Fruit fly (Drosophila melanogaster) whole organism, embryonic: Measurements from ENCODE around the gene Taf6.
A peak's percentile ranks its signal among the peaks of the same experiment; 100 is the strongest.

Source experiments
- Adf1 ChIP-seq: fragments of 200-800 bp; sonication (Bioruptor generic); IDR thresholded peaks from 2 replicates; pipeline ENCODE4 v1.3.6; 2022; ENCODE audit warnings: missing biosample characterization, missing genetic modification characterization
- Atf6 ChIP-seq: fragments of 200-800 bp; sonication (Bioruptor generic); IDR thresholded peaks from 2 replicates; pipeline ENCODE4 v1.3.6; 2022; ENCODE audit warnings: missing biosample characterization, missing genetic modification characterization
- B-H1 ChIP-seq: fragments of 200-800 bp; sonication (Bioruptor generic); IDR thresholded peaks from 3 replicates; pipeline ENCODE4 v1.3.6; 2022; ENCODE audit warnings: missing biosample characterization, missing genetic modification characterization
- CG11696 ChIP-seq: fragments of 200-800 bp; sonication (Bioruptor generic); IDR thresholded peaks from 2 replicates; pipeline ENCODE4 v1.3.6; 2022; ENCODE audit warnings: missing biosample characterization, missing genetic modification characterization
- CG12942 ChIP-seq: fragments of 200-800 bp; sonication (Bioruptor generic); optimal IDR thresholded peaks from 3 replicates; lab custom pipeline; 2016; ENCODE audit warnings: missing biosample characterization, missing genetic modification characterization
- CG13624 ChIP-seq: fragments of 200-800 bp; sonication (Bioruptor generic); optimal IDR thresholded peaks from 2 replicates; lab custom pipeline; 2016; ENCODE audit warnings: missing biosample characterization, missing genetic modification characterization
- CG14860 ChIP-seq: fragments of 200-800 bp; sonication (Bioruptor generic); IDR thresholded peaks from 3 replicates; pipeline ENCODE4 v1.3.6; 2022; ENCODE audit warnings: missing biosample characterization, missing genetic modification characterization; ENCODE audit not compliant: partially characterized antibody
- CG1792 ChIP-seq: fragments of 200-800 bp; sonication (Bioruptor generic); optimal IDR thresholded peaks from 2 replicates; lab custom pipeline; 2016; ENCODE audit warnings: missing biosample characterization, missing genetic modification characterization
- CG18599 ChIP-seq: fragments of 200-800 bp; sonication (Bioruptor generic); optimal IDR thresholded peaks from 3 replicates; lab custom pipeline; 2017; ENCODE audit warnings: missing biosample characterization, missing genetic modification characterization, mild to moderate bottlenecking, moderate library complexity, missing genetic modification reagents
- CG18764 ChIP-seq: fragments of 200-800 bp; sonication (Bioruptor generic); optimal IDR thresholded peaks from 3 replicates; lab custom pipeline; 2016; ENCODE audit warnings: missing biosample characterization, missing genetic modification characterization
- CG2120 ChIP-seq: fragments of 200-800 bp; sonication (Bioruptor generic); optimal IDR thresholded peaks from 3 replicates; lab custom pipeline; 2016; ENCODE audit warnings: missing biosample characterization, missing genetic modification characterization
- CG2199 ChIP-seq: fragments of 200-800 bp; sonication (Bioruptor generic); IDR thresholded peaks from 3 replicates; pipeline ENCODE4 v1.3.6; 2022; ENCODE audit warnings: missing biosample characterization, missing genetic modification characterization
- CG30431 ChIP-seq: fragments of 200-800 bp; sonication (Bioruptor generic); optimal IDR thresholded peaks from 2 replicates; lab custom pipeline; 2017; ENCODE audit warnings: missing biosample characterization, missing genetic modification characterization
- CG3281 ChIP-seq: fragments of 200-800 bp; sonication (Bioruptor generic); optimal IDR thresholded peaks from 3 replicates; lab custom pipeline; 2017; ENCODE audit warnings: missing biosample characterization, mild to moderate bottlenecking, missing genetic modification characterization
- CG34376 ChIP-seq: fragments of 200-800 bp; sonication (Bioruptor generic); optimal IDR thresholded peaks from 2 replicates; lab custom pipeline; 2018; ENCODE audit warnings: missing biosample characterization, mild to moderate bottlenecking, missing genetic modification characterization
- CG3995 ChIP-seq: fragments of 200-800 bp; sonication (Bioruptor generic); optimal IDR thresholded peaks from 3 replicates; lab custom pipeline; 2016; ENCODE audit warnings: missing biosample characterization, missing genetic modification characterization
- CG4360 ChIP-seq: fragments of 200-800 bp; sonication (Bioruptor generic); IDR thresholded peaks from 2 replicates; pipeline ENCODE4 v1.3.6; 2022; ENCODE audit warnings: missing biosample characterization, missing genetic modification characterization
- CG4707 ChIP-seq: fragments of 200-800 bp; sonication (Bioruptor generic); optimal IDR thresholded peaks from 2 replicates; lab custom pipeline; 2018; ENCODE audit warnings: missing biosample characterization, mild to moderate bottlenecking, missing genetic modification characterization, moderate library complexity
- CG6854 ChIP-seq: fragments of 200-800 bp; sonication (Bioruptor generic); optimal IDR thresholded peaks from 3 replicates; lab custom pipeline; 2017; ENCODE audit warnings: missing biosample characterization, mild to moderate bottlenecking, missing genetic modification characterization
- Dbx ChIP-seq: fragments of 200-800 bp; sonication (Bioruptor generic); IDR thresholded peaks from 3 replicates; pipeline ENCODE4 v1.3.6; 2022; ENCODE audit warnings: missing biosample characterization, missing genetic modification characterization
- Dip3 ChIP-seq: fragments of 200-800 bp; sonication (Bioruptor generic); optimal IDR thresholded peaks from 3 replicates; lab custom pipeline; 2016; ENCODE audit warnings: missing biosample characterization, missing genetic modification characterization
- Dll ChIP-seq: fragments of 200-800 bp; sonication (Bioruptor generic); IDR thresholded peaks from 4 replicates; pipeline ENCODE4 v1.3.6; 2022; ENCODE audit warnings: missing biosample characterization, missing genetic modification characterization; ENCODE audit not compliant: partially characterized antibody
- Elba2 ChIP-seq: fragments of 200-800 bp; sonication (Bioruptor generic); optimal IDR thresholded peaks from 3 replicates; lab custom pipeline; 2016; ENCODE audit warnings: missing biosample characterization, missing genetic modification characterization
- Fer1 ChIP-seq: fragments of 200-800 bp; sonication (Bioruptor generic); optimal IDR thresholded peaks from 2 replicates; lab custom pipeline; 2017; ENCODE audit warnings: missing biosample characterization, mild to moderate bottlenecking, missing genetic modification characterization
- GATAe ChIP-seq: fragments of 200-800 bp; sonication (Bioruptor generic); conservative IDR thresholded peaks from 2 replicates; pipeline ENCODE4 v1.3.6; 2022; ENCODE audit warnings: missing biosample characterization, missing genetic modification characterization
- HmgZ ChIP-seq: fragments of 200-800 bp; sonication (Bioruptor generic); optimal IDR thresholded peaks from 2 replicates; lab custom pipeline; 2018; ENCODE audit warnings: missing biosample characterization, mild to moderate bottlenecking, missing genetic modification characterization
- Hr51 ChIP-seq, 2 experiments: fragments of 200-800 bp; sonication (Bioruptor generic); optimal IDR thresholded peaks; 2 replicates in 1 of 2; 3 replicates in 1 of 2; lab custom pipeline; 2016 to 2018; ENCODE audit warnings: missing biosample characterization in 2 of 2, missing genetic modification characterization in 2 of 2, mild to moderate bottlenecking in 1 of 2, moderate library complexity in 1 of 2
- Lim3 ChIP-seq: fragments of 200-800 bp; sonication (Bioruptor generic); IDR thresholded peaks from 2 replicates; pipeline ENCODE4 v1.3.6; 2022; ENCODE audit warnings: missing biosample characterization, missing genetic modification characterization
- Med ChIP-seq: fragments of 200-800 bp; sonication (Bioruptor generic); peaks from one replicate; lab custom pipeline; 2016; ENCODE audit warnings: missing biosample characterization, missing genetic modification characterization, mild to moderate bottlenecking, inconsistent platforms, moderate library complexity
- Opbp ChIP-seq: fragments of 200-800 bp; sonication (Bioruptor generic); IDR thresholded peaks from 3 replicates; pipeline ENCODE4 v1.3.6; 2022; ENCODE audit warnings: missing biosample characterization, missing genetic modification characterization; ENCODE audit not compliant: partially characterized antibody
- Ptx1 ChIP-seq: fragments of 200-800 bp; sonication (Bioruptor generic); IDR thresholded peaks from 2 replicates; pipeline ENCODE4 v1.3.6; 2022; ENCODE audit warnings: missing biosample characterization, missing genetic modification characterization
- Ravus ChIP-seq: fragments of 200-800 bp; sonication (Bioruptor generic); IDR thresholded peaks from 2 replicates; pipeline ENCODE4 v1.3.6; 2022; ENCODE audit warnings: missing biosample characterization, missing genetic modification characterization
- Rfx ChIP-seq: fragments of 200-800 bp; sonication (Bioruptor generic); IDR thresholded peaks from 2 replicates; pipeline ENCODE4 v1.3.6; 2022; ENCODE audit warnings: missing biosample characterization, missing genetic modification characterization
- Xrp1 ChIP-seq: fragments of 200-800 bp; sonication (Bioruptor generic); IDR thresholded peaks from 2 replicates; pipeline ENCODE4 v1.3.6; 2022; ENCODE audit warnings: missing biosample characterization, missing genetic modification characterization
- az2 ChIP-seq: fragments of 200-800 bp; sonication (Bioruptor generic); optimal IDR thresholded peaks from 3 replicates; lab custom pipeline; 2016; ENCODE audit warnings: missing biosample characterization, missing genetic modification characterization
- bbx ChIP-seq: fragments of 200-800 bp; sonication (Bioruptor generic); IDR thresholded peaks from 2 replicates; pipeline ENCODE4 v1.3.6; 2022; ENCODE audit warnings: missing biosample characterization, missing genetic modification characterization; ENCODE audit not compliant: partially characterized antibody
- caup ChIP-seq: fragments of 200-800 bp; sonication (Bioruptor generic); optimal IDR thresholded peaks from 3 replicates; lab custom pipeline; 2017; ENCODE audit warnings: missing biosample characterization, mild to moderate bottlenecking, missing genetic modification characterization, moderate library complexity; ENCODE audit not compliant: severe bottlenecking
- cg ChIP-seq: fragments of 200-800 bp; sonication (Bioruptor generic); optimal IDR thresholded peaks from 3 replicates; lab custom pipeline; 2019; ENCODE audit warnings: missing biosample characterization, mild to moderate bottlenecking, missing genetic modification characterization, moderate library complexity
- cwo ChIP-seq: fragments of 200-800 bp; sonication (Bioruptor generic); optimal IDR thresholded peaks from 3 replicates; lab custom pipeline; 2017; ENCODE audit warnings: missing biosample characterization, missing genetic modification characterization, mild to moderate bottlenecking, moderate library complexity, missing genetic modification reagents
- h ChIP-seq: fragments of >200 bp; optimal IDR thresholded peaks from 2 replicates; lab custom pipeline; 2017
- hkb ChIP-seq, 2 experiments: fragments of 200-800 bp in 1 of 2; fragments of >200 bp in 1 of 2; sonication (Bioruptor generic) in 1 of 2; IDR thresholded peaks in 1 of 2; optimal IDR thresholded peaks in 1 of 2; 2 replicates each; pipeline versions ENCODE4 v1.3.6 to Lab custom; 2017 to 2022; ENCODE audit warnings: missing biosample characterization in 1 of 2, missing genetic modification characterization in 1 of 2
- insv ChIP-seq, 2 experiments: fragments of 200-800 bp; sonication (Bioruptor generic); optimal IDR thresholded peaks; 3 replicates each; lab custom pipeline; 2016 to 2018; ENCODE audit warnings: missing biosample characterization in 2 of 2, missing genetic modification characterization in 2 of 2
- kah ChIP-seq: fragments of 200-800 bp; sonication (Bioruptor generic); optimal IDR thresholded peaks from 2 replicates; lab custom pipeline; 2018; ENCODE audit warnings: missing biosample characterization, mild to moderate bottlenecking, missing genetic modification characterization
- klu ChIP-seq: fragments of 200-800 bp; sonication (Bioruptor generic); IDR thresholded peaks from 2 replicates; pipeline ENCODE4 v1.3.6; 2022; ENCODE audit warnings: missing biosample characterization, missing genetic modification characterization
- mirr ChIP-seq: fragments of 200-800 bp; sonication (Bioruptor generic); optimal IDR thresholded peaks from 3 replicates; lab custom pipeline; 2018; ENCODE audit warnings: missing biosample characterization, mild to moderate bottlenecking, missing genetic modification characterization
- onecut ChIP-seq: fragments of 200-800 bp; sonication (Bioruptor generic); IDR thresholded peaks from 2 replicates; pipeline ENCODE4 v1.3.6; 2022; ENCODE audit warnings: missing biosample characterization, missing genetic modification characterization
- rib ChIP-seq: fragments of 200-800 bp; sonication (Bioruptor generic); IDR thresholded peaks from 2 replicates; pipeline ENCODE4 v1.3.6; 2022; ENCODE audit warnings: missing biosample characterization, missing genetic modification characterization
- row ChIP-seq: fragments of 200-800 bp; sonication (Bioruptor generic); IDR thresholded peaks from 3 replicates; pipeline ENCODE4 v1.3.6; 2022; ENCODE audit warnings: missing biosample characterization, missing genetic modification characterization
- schlank ChIP-seq: fragments of 200-800 bp; sonication (Bioruptor generic); optimal IDR thresholded peaks from 2 replicates; lab custom pipeline; 2018; ENCODE audit warnings: missing biosample characterization, mild to moderate bottlenecking, missing genetic modification characterization
- sug ChIP-seq: fragments of 200-800 bp; optimal IDR thresholded peaks from 2 replicates; lab custom pipeline; 2019; ENCODE audit warnings: missing biosample characterization, mild to moderate bottlenecking, missing genetic modification characterization, moderate library complexity

Gene Taf6

dm6 chr3L:19630701-19631100 is 31.8 kb downstream of the Taf6 start (continued):
- TF ChIP-seq insv (GFP tag; optimal IDR thresholded peaks at IDR 0.05; lab: Kevin White, UChicago) = peak in 1 of 2 experiments; percentile 51
- TF ChIP-seq Dbx (GFP tag; lab: Robert Waterston, UW) = 0 out of 3 replicates have a peak, but pooled peaks have one; percentile 8
- no peak for TF ChIP-seq hkb (optimal IDR thresholded peaks at IDR 0.05; lab: Kevin White, UChicago)
- TF ChIP-seq hkb (GFP tag; IDR thresholded peaks at IDR 0.05; lab: Robert Waterston, UW) = 0 out of 2 replicates have a peak, but pooled peaks have one; percentile 32
- peak; percentile 32; the same call in 1 of the 2 replicates for TF ChIP-seq bbx (GFP tag; lab: Robert Waterston, UW)
- TF ChIP-seq CG3995 (GFP tag; lab: Kevin White, UChicago) = peak; percentile 67
- TF ChIP-seq CG14860 (GFP tag; lab: Robert Waterston, UW) = no peak
- TF ChIP-seq sug (tag; lab: Kevin White, UChicago) = peak; percentile 51
- TF ChIP-seq CG11696 = no peak
- TF ChIP-seq CG1792 (GFP tag; lab: Kevin White, UChicago) = peak; percentile 3
- TF ChIP-seq CG2199 (GFP tag; lab: Robert Waterston, UW) = 0 out of 3 replicates have a peak, but pooled peaks have one; percentile 31
- TF ChIP-seq h (lab: Kevin White, UChicago) = no peak
- peak; percentile 43; the same call in 2 of the 3 replicates for TF ChIP-seq row (GFP tag; lab: Robert Waterston, UW)
- peak; percentile 66 for TF ChIP-seq Elba2 (GFP tag; lab: Kevin White, UChicago)
- TF ChIP-seq CG6854 (GFP tag; lab: Kevin White, UChicago) = peak; percentile 31
- no peak for TF ChIP-seq Lim3 (GFP tag; lab: Robert Waterston, UW)
- peak; percentile 10 for TF ChIP-seq Dip3 (GFP tag; lab: Kevin White, UChicago)
- TF ChIP-seq caup (GFP tag; lab: Kevin White, UChicago) = peak; percentile 53
- peak; percentile 64 for TF ChIP-seq CG34376
- no peak for TF ChIP-seq kah (GFP tag; lab: Kevin White, UChicago)
- peak; percentile 1 for TF ChIP-seq CG2120
- TF ChIP-seq CG4707 (GFP tag; lab: Kevin White, UChicago) = peak; percentile 3
- TF ChIP-seq CG12942 (GFP tag; lab: Kevin White, UChicago) = no peak
- TF ChIP-seq CG3281 = peak; percentile 33
- peak; percentile 83 for TF ChIP-seq Med (GFP tag; lab: Kevin White, UChicago)
- no peak for TF ChIP-seq CG4360 (GFP tag; lab: Robert Waterston, UW)
- peak; percentile 29; the same call in 1 of the 2 replicates for TF ChIP-seq Adf1
- TF ChIP-seq Hr51 (GFP tag; optimal IDR thresholded peaks at IDR 0.05; lab: Kevin White, UChicago) = no peak
- TF ChIP-seq onecut = no peak
- peak; percentile 68 for TF ChIP-seq CG18599
- TF ChIP-seq mirr (GFP tag; lab: Kevin White, UChicago) = peak; percentile 62
- TF ChIP-seq az2 (GFP tag; lab: Kevin White, UChicago) = no peak
- TF ChIP-seq Rfx (GFP tag; lab: Robert Waterston, UW) = 0 out of 2 replicates have a peak, but pooled peaks have one; percentile 13
- TF ChIP-seq GATAe (GFP tag; lab: Robert Waterston, UW) = peak; percentile 93
- TF ChIP-seq rib (GFP tag; lab: Robert Waterston, UW) = peak; percentile 54
- no peak for TF ChIP-seq CG30431
- TF ChIP-seq Ptx1 (GFP tag; lab: Robert Waterston, UW) = 0 out of 2 replicates have a peak, but pooled peaks have one; percentile 7
- no peak for TF ChIP-seq klu (GFP tag; lab: Robert Waterston, UW)
- no peak for TF ChIP-seq B-H1 (GFP tag; lab: Robert Waterston, UW)
- peak; percentile 25; the same call in 1 of the 2 replicates for TF ChIP-seq Atf6
- peak; percentile 22 for TF ChIP-seq HmgZ (tag; lab: Kevin White, UChicago)
- peak; percentile 42 for TF ChIP-seq cg (GFP tag; lab: Kevin White, UChicago)
- peak; percentile 14 for TF ChIP-seq schlank
- TF ChIP-seq CG18764 (GFP tag; lab: Kevin White, UChicago) = no peak
- no peak for TF ChIP-seq Ravus (GFP tag; lab: Robert Waterston, UW)
- TF ChIP-seq Fer1 (GFP tag; lab: Kevin White, UChicago) = peak; percentile 42
- TF ChIP-seq cwo = peak; percentile 0
- TF ChIP-seq Opbp (GFP tag; lab: Robert Waterston, UW) = 0 out of 3 replicates have a peak, but pooled peaks have one; percentile 38
- 0 out of 2 replicates have a peak, but pooled peaks have one; percentile 18 for TF ChIP-seq Xrp1 (GFP tag; lab: Robert Waterston, UW)
- TF ChIP-seq Dll (GFP tag; lab: Robert Waterston, UW) = no peak
- peak; percentile 2 for TF ChIP-seq CG13624 (GFP tag; lab: Kevin White, UChicago)
